In genomic region chr3R:10108289-10108928, dm6 we compare ENCODE assay signal across 1 fruit fly cellular context.
TF ChIP-seq lines count a peak whose summit lies in the region.

No protein-coding gene starts in this region.

TF ChIP-seq in whole organism, embryonic, 481 proteins besides CTCF, POLR2A, EP300 and RAD21 (continued from another document):
- TF ChIP-seq fu2 (GFP tag; optimal IDR thresholded peaks at IDR 0.05; lab: Kevin White, UChicago): no peak
- peak; percentile 37 for TF ChIP-seq CG17385 (GFP tag; optimal IDR thresholded peaks at IDR 0.05; lab: Kevin White, UChicago)
- TF ChIP-seq rib (GFP tag; IDR thresholded peaks at IDR 0.05; lab: Robert Waterston, UW): no peak
- TF ChIP-seq chinmo (GFP tag; IDR thresholded peaks at IDR 0.05; lab: Robert Waterston, UW; ENCODE audit: partially characterized antibody): peak; percentile 29; the same call in 1 of the 4 replicates
- peak; percentile 56 for TF ChIP-seq Nf-YB (GFP tag; optimal IDR thresholded peaks at IDR 0.05; lab: Kevin White, UChicago)
- TF ChIP-seq row (GFP tag; IDR thresholded peaks at IDR 0.05; lab: Robert Waterston, UW): peak; percentile 37; the same call in 2 of the 3 replicates
- TF ChIP-seq Adf1 (GFP tag; IDR thresholded peaks at IDR 0.05; lab: Robert Waterston, UW): peak; percentile 97
